Fruit fly (Drosophila melanogaster) whole organism, prepupa: ENCODE results near the gene Hsc70-3.

Experiments used
- Blimp-1 ChIP-seq: fragments of 200-800 bp; sonication (Bioruptor generic); optimal IDR thresholded peaks from 3 replicates; lab custom pipeline; 2017; ENCODE audit warnings: missing biosample characterization, missing genetic modification characterization, mild to moderate bottlenecking, moderate library complexity, missing genetic modification reagents
- CG10631 ChIP-seq: fragments of 200-800 bp; sonication (Bioruptor generic); optimal IDR thresholded peaks from 2 replicates; lab custom pipeline; 2016; ENCODE audit warnings: missing biosample characterization, missing genetic modification characterization
- CG10669 ChIP-seq: fragments of 200-800 bp; sonication (Bioruptor generic); optimal IDR thresholded peaks from 3 replicates; lab custom pipeline; 2018; ENCODE audit warnings: missing biosample characterization, mild to moderate bottlenecking, missing genetic modification characterization, moderate library complexity
- CG11762 ChIP-seq: fragments of 200-800 bp; sonication (Bioruptor generic); optimal IDR thresholded peaks from 3 replicates; lab custom pipeline; 2016; ENCODE audit warnings: missing biosample characterization, missing genetic modification characterization; ENCODE audit not compliant: insufficient read depth
- CG15336 ChIP-seq: fragments of 200-800 bp; sonication (Bioruptor generic); IDR thresholded peaks from 2 replicates; pipeline ENCODE4 v1.3.6; 2022; ENCODE audit warnings: missing biosample characterization, missing genetic modification characterization
- CG1621 ChIP-seq: fragments of 200-800 bp; sonication (Bioruptor generic); optimal IDR thresholded peaks from 3 replicates; lab custom pipeline; 2018; ENCODE audit warnings: missing biosample characterization, mild to moderate bottlenecking, missing genetic modification characterization
- CG16779 ChIP-seq: fragments of 200-800 bp; sonication (Bioruptor generic); optimal IDR thresholded peaks from 3 replicates; lab custom pipeline; 2017; ENCODE audit warnings: missing biosample characterization, mild to moderate bottlenecking, missing genetic modification characterization
- CG3032 ChIP-seq: fragments of 200-800 bp; optimal IDR thresholded peaks from 2 replicates; lab custom pipeline; 2019; ENCODE audit warnings: missing biosample characterization, mild to moderate bottlenecking, missing genetic modification characterization, moderate library complexity
- CG31627 ChIP-seq: fragments of 200-800 bp; sonication (Bioruptor generic); optimal IDR thresholded peaks from 3 replicates; lab custom pipeline; 2016; ENCODE audit warnings: missing biosample characterization, missing genetic modification characterization
- CG32006 ChIP-seq: fragments of 200-800 bp; sonication (Bioruptor generic); optimal IDR thresholded peaks from 3 replicates; lab custom pipeline; 2017; ENCODE audit warnings: missing biosample characterization, mild to moderate bottlenecking, missing genetic modification characterization
- CG34406 ChIP-seq: fragments of 200-800 bp; sonication (Bioruptor generic); optimal IDR thresholded peaks from 3 replicates; lab custom pipeline; 2016; ENCODE audit warnings: missing biosample characterization, missing genetic modification characterization
- CG3919 ChIP-seq: fragments of 200-800 bp; sonication (Bioruptor generic); optimal IDR thresholded peaks from 3 replicates; lab custom pipeline; 2016; ENCODE audit warnings: missing biosample characterization, missing genetic modification characterization
- CG4318 ChIP-seq: fragments of 200-800 bp; sonication (Bioruptor generic); optimal IDR thresholded peaks from 3 replicates; lab custom pipeline; 2017; ENCODE audit warnings: missing biosample characterization, mild to moderate bottlenecking, missing genetic modification characterization
- CG6276 ChIP-seq: fragments of 200-800 bp; sonication (Bioruptor generic); optimal IDR thresholded peaks from 2 replicates; lab custom pipeline; 2017; ENCODE audit warnings: missing biosample characterization, mild to moderate bottlenecking, missing genetic modification characterization
- CG6792 ChIP-seq: fragments of 200-800 bp; sonication (Bioruptor generic); optimal IDR thresholded peaks from 3 replicates; lab custom pipeline; 2016; ENCODE audit warnings: missing biosample characterization, missing genetic modification characterization
- CG6808 ChIP-seq: fragments of 200-800 bp; sonication (Bioruptor generic); optimal IDR thresholded peaks from 3 replicates; lab custom pipeline; 2017; ENCODE audit warnings: missing biosample characterization, missing genetic modification characterization, mild to moderate bottlenecking, moderate library complexity, missing genetic modification reagents
- CG6854 ChIP-seq: fragments of 200-800 bp; sonication (Bioruptor generic); optimal IDR thresholded peaks from 2 replicates; lab custom pipeline; 2017; ENCODE audit warnings: missing biosample characterization, mild to moderate bottlenecking, missing genetic modification characterization
- CG7368 ChIP-seq: fragments of 200-800 bp; sonication (Bioruptor generic); optimal IDR thresholded peaks from 3 replicates; lab custom pipeline; 2016; ENCODE audit warnings: missing biosample characterization, missing genetic modification characterization
- CG8119 ChIP-seq: fragments of 200-800 bp; sonication (Bioruptor generic); IDR thresholded peaks from 3 replicates; pipeline ENCODE4 v1.3.6; 2022; ENCODE audit warnings: missing biosample characterization, missing genetic modification characterization
- CG8319 ChIP-seq: fragments of 200-800 bp; sonication (Bioruptor generic); optimal IDR thresholded peaks from 3 replicates; lab custom pipeline; 2016; ENCODE audit warnings: missing biosample characterization, missing genetic modification characterization
- CG8632 ChIP-seq: fragments of 200-800 bp; sonication (Bioruptor generic); optimal IDR thresholded peaks from 3 replicates; lab custom pipeline; 2016; ENCODE audit warnings: missing biosample characterization, missing genetic modification characterization
- Eip75B ChIP-seq: fragments of 200-800 bp; sonication (Bioruptor generic); optimal IDR thresholded peaks from 3 replicates; lab custom pipeline; 2016; ENCODE audit warnings: missing biosample characterization, missing genetic modification characterization
- Eip78C ChIP-seq: fragments of 200-800 bp; sonication (Bioruptor generic); peaks from one replicate; lab custom pipeline; 2016; ENCODE audit warnings: missing biosample characterization, missing genetic modification characterization
- Eip93F ChIP-seq: fragments of 200-800 bp; sonication (Bioruptor generic); optimal IDR thresholded peaks from 2 replicates; lab custom pipeline; 2016; ENCODE audit warnings: missing biosample characterization, mild to moderate bottlenecking, missing genetic modification characterization
- Gug ChIP-seq: fragments of 200-800 bp; sonication (Bioruptor generic); IDR thresholded peaks from 2 replicates; pipeline ENCODE4 v1.3.6; 2022; ENCODE audit warnings: missing biosample characterization, missing genetic modification characterization
- Hr39 ChIP-seq: fragments of 200-800 bp; sonication (Bioruptor generic); optimal IDR thresholded peaks from 2 replicates; lab custom pipeline; 2016; ENCODE audit warnings: missing biosample characterization, missing genetic modification characterization
- Hr4 ChIP-seq: fragments of 200-800 bp; sonication (Bioruptor generic); optimal IDR thresholded peaks from 3 replicates; lab custom pipeline; 2016; ENCODE audit warnings: missing biosample characterization, missing genetic modification characterization
- Met ChIP-seq: fragments of 200-800 bp; sonication (Bioruptor generic); optimal IDR thresholded peaks from 3 replicates; lab custom pipeline; 2016; ENCODE audit warnings: missing biosample characterization, missing genetic modification characterization
- OdsH ChIP-seq: fragments of 200-800 bp; sonication (Bioruptor generic); optimal IDR thresholded peaks from 3 replicates; lab custom pipeline; 2016; ENCODE audit warnings: missing biosample characterization, missing genetic modification characterization
- Smox ChIP-seq: fragments of 200-800 bp; sonication (Bioruptor generic); optimal IDR thresholded peaks from 3 replicates; lab custom pipeline; 2016; ENCODE audit warnings: missing biosample characterization, missing genetic modification characterization
- Sox102F ChIP-seq: fragments of 200-800 bp; sonication (Bioruptor generic); optimal IDR thresholded peaks from 2 replicates; lab custom pipeline; 2016; ENCODE audit warnings: missing biosample characterization, mild to moderate bottlenecking, missing genetic modification characterization
- Sox15 ChIP-seq: fragments of 200-800 bp; sonication (Bioruptor generic); optimal IDR thresholded peaks from 3 replicates; lab custom pipeline; 2016; ENCODE audit warnings: missing biosample characterization, missing genetic modification characterization
- achi ChIP-seq: fragments of 200-800 bp; sonication (Bioruptor generic); optimal IDR thresholded peaks from 3 replicates; lab custom pipeline; 2016; ENCODE audit warnings: missing biosample characterization, missing genetic modification characterization
- cyc ChIP-seq: fragments of 200-800 bp; sonication (Bioruptor generic); optimal IDR thresholded peaks from 3 replicates; lab custom pipeline; 2016; ENCODE audit warnings: missing biosample characterization, missing genetic modification characterization
- dac ChIP-seq: fragments of 200-800 bp; sonication (Bioruptor generic); optimal IDR thresholded peaks from 2 replicates; lab custom pipeline; 2017; ENCODE audit warnings: missing biosample characterization, mild to moderate bottlenecking, missing genetic modification characterization
- dsx ChIP-seq: fragments of 200-800 bp; optimal IDR thresholded peaks from 3 replicates; lab custom pipeline; 2019; ENCODE audit warnings: missing biosample characterization, mild to moderate bottlenecking, missing genetic modification characterization, moderate library complexity; ENCODE audit not compliant: poor library complexity, severe bottlenecking
- eg ChIP-seq: fragments of 200-800 bp; sonication (Bioruptor generic); IDR thresholded peaks from 3 replicates; pipeline ENCODE4 v1.3.6; 2022; ENCODE audit warnings: missing biosample characterization, missing genetic modification characterization
- esn ChIP-seq: fragments of 200-800 bp; sonication (Bioruptor generic); optimal IDR thresholded peaks from 2 replicates; lab custom pipeline; 2016; ENCODE audit warnings: missing biosample characterization, mild to moderate bottlenecking, missing genetic modification characterization, moderate library complexity
- fd59A ChIP-seq: fragments of 200-800 bp; sonication (Bioruptor generic); optimal IDR thresholded peaks from 2 replicates; lab custom pipeline; 2017; ENCODE audit warnings: missing biosample characterization, mild to moderate bottlenecking, missing genetic modification characterization, missing genetic modification reagents
- fd85E ChIP-seq: fragments of 200-800 bp; sonication (Bioruptor generic); optimal IDR thresholded peaks from 3 replicates; lab custom pipeline; 2016; ENCODE audit warnings: missing biosample characterization, missing genetic modification characterization
- fkh ChIP-seq: fragments of 200-800 bp; sonication (Bioruptor generic); optimal IDR thresholded peaks from 3 replicates; lab custom pipeline; 2017; ENCODE audit warnings: missing biosample characterization, mild to moderate bottlenecking, missing genetic modification characterization, moderate library complexity
- lz ChIP-seq: fragments of 200-800 bp; sonication (Bioruptor generic); optimal IDR thresholded peaks from 3 replicates; lab custom pipeline; 2016; ENCODE audit warnings: missing biosample characterization, missing genetic modification characterization
- net ChIP-seq: fragments of 200-800 bp; sonication (Bioruptor generic); optimal IDR thresholded peaks from 3 replicates; lab custom pipeline; 2016; ENCODE audit warnings: missing biosample characterization, missing genetic modification characterization
- pdm3 ChIP-seq: fragments of 200-800 bp; sonication (Bioruptor generic); optimal IDR thresholded peaks from 3 replicates; lab custom pipeline; 2016; ENCODE audit warnings: missing biosample characterization, missing genetic modification characterization
- svp ChIP-seq: fragments of 200-800 bp; sonication (Bioruptor generic); peaks from one replicate; lab custom pipeline; 2016; ENCODE audit warnings: missing biosample characterization, missing genetic modification characterization
- topi ChIP-seq: fragments of 200-800 bp; sonication (Bioruptor generic); optimal IDR thresholded peaks from 3 replicates; lab custom pipeline; 2016; ENCODE audit warnings: missing biosample characterization, missing genetic modification characterization

Hsc70-3 gene

DNA sequence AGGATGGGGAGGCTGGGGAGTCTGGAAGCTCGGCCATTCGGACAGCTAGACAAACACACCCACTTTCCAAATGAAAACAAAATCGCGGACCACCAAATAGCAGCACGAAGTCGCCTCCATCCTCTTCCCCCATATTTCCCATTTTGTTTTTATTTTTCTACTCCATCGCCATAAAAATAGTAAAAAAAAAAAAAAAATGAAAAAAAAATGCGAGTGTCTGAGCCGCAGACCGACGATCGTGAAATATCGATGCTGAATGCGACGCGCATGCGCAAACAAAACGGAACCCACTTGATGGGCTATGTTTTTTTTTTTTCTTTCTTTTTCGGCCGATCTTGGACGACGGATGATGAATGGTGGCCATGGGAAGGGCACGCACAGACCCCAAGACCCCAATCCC lies 21.9 kb downstream of the Hsc70-3 start (continued):
- TF ChIP-seq Eip75B (GFP tag; lab: Kevin White, UChicago) (no peak), achi (GFP tag; lab: Kevin White, UChicago) (no peak), CG3919 (no peak), Sox102F (GFP tag; lab: Kevin White, UChicago) (no peak), CG6808 (GFP tag; lab: Kevin White, UChicago) (peak; percentile 63), CG34406 (no peak), OdsH (no peak), CG32006 (GFP tag; lab: Kevin White, UChicago) (peak; percentile 4), fkh (GFP tag; lab: Kevin White, UChicago) (no peak), CG10631 (GFP tag; lab: Kevin White, UChicago) (no peak), Hr39 (GFP tag; lab: Kevin White, UChicago) (no peak), CG8119 (GFP tag; lab: Robert Waterston, UW) (peak; percentile 65), CG31627 (GFP tag; lab: Kevin White, UChicago) (no peak), CG6854 (GFP tag; lab: Kevin White, UChicago) (no peak), CG15336 (GFP tag; lab: Robert Waterston, UW) (peak; percentile 53), Hr4 (GFP tag; lab: Kevin White, UChicago) (peak; percentile 5), CG3032 (tag; lab: Kevin White, UChicago) (no peak), CG4318 (GFP tag; lab: Kevin White, UChicago) (no peak), Eip78C (GFP tag; lab: Kevin White, UChicago) (peak; percentile 11), cyc (GFP tag; lab: Kevin White, UChicago) (no peak), Gug (GFP tag; lab: Robert Waterston, UW) (no peak)

DNA sequence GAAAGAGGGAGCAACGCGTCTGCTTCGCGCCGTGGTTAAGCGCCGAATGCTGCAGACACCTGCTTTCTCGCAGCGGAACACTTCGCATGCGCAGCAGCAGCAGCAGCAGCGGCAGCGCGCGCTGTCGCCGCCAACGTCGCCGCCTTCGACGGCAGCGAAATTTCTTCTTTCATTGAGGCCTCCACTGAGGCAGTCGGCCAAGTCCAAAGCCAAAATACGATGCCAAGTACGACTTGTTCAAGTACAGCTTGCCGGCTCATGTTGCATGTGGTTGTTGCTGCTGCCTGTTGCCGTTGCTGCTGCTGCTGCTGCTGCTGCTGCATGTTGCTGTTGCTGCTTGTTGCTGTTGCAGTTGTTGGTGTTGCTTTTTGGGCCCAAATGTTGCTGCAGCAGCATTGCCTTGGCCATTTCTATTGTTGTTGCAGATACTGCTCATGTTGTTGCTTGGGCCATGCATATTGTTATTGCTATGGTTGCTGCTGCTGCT lies 28.1 kb downstream of the Hsc70-3 start, which contains the start of gene dy:
dy (minus strand) TSS at position 51 of the 487 bp plus-strand sequence.
- TF ChIP-seq CG8632 (GFP tag; lab: Kevin White, UChicago) (no peak), CG3919 (peak; percentile 51), Eip93F (GFP tag; lab: Kevin White, UChicago) (no peak), Eip78C (GFP tag; lab: Kevin White, UChicago) (peak; percentile 34)

DNA sequence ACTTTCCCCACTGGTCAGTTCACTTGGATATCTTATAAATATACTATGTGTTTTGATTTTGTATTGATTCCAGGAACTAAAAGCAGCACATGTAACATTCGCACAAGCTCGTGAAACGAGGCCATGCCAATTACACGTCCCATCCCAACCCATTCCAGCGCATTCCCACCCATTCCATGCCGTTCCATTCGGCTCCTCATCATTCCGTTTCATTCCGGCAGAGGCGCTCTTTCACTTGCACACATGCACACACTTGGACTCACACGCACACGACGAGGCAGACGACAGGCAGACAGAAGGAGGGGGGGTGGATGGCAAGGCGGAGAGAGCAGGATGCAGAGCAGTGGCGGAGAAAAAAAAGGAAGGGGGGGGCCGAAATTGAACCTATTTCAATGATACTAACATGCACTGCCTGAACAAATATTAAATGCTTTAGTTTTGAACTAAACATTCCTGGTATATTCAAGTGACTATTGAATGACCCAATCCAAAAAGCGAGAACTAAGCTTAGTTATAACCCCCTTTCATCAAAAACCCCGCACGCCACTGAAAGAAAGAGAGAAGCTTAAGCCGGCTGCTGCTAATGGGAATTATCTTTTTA lies 30.8 kb downstream of the Hsc70-3 start:
- TF ChIP-seq CG1621 (tag; lab: Kevin White, UChicago) (peak; percentile 95), CG6276 (GFP tag; lab: Kevin White, UChicago) (peak; percentile 89), CG3919 (peak; percentile 96), topi (GFP tag; lab: Kevin White, UChicago) (peak; percentile 96), CG10669 (GFP tag; lab: Kevin White, UChicago) (peak; percentile 93), CG32006 (GFP tag; lab: Kevin White, UChicago) (peak; percentile 95), Hr4 (GFP tag; lab: Kevin White, UChicago) (peak; percentile 88), lz (GFP tag; lab: Kevin White, UChicago) (peak; percentile 95), svp (GFP tag; lab: Kevin White, UChicago) (peak; percentile 96), CG8632 (GFP tag; lab: Kevin White, UChicago) (peak; percentile 93), net (GFP tag; lab: Kevin White, UChicago) (peak; percentile 91), CG7368 (GFP tag; lab: Kevin White, UChicago) (peak; percentile 95), CG11762 (peak; percentile 90), CG16779 (peak; percentile 90), fd85E (GFP tag; lab: Kevin White, UChicago) (peak; percentile 87), Smox (GFP tag; lab: Kevin White, UChicago) (peak; percentile 95), pdm3 (GFP tag; lab: Kevin White, UChicago) (peak; percentile 93), CG8319 (peak; percentile 93), eg (peak; percentile 92), dac (GFP tag; lab: Kevin White, UChicago) (peak; percentile 92), achi (GFP tag; lab: Kevin White, UChicago) (peak; percentile 94), CG6792 (GFP tag; lab: Kevin White, UChicago) (peak; percentile 97), Blimp-1 (GFP tag; lab: Kevin White, UChicago) (peak; percentile 90), esn (peak; percentile 96), dsx (peak; percentile 92), CG6808 (GFP tag; lab: Kevin White, UChicago) (peak; percentile 96), CG8119 (GFP tag; lab: Robert Waterston, UW) (peak; percentile 95), Eip75B (GFP tag; lab: Kevin White, UChicago) (peak; percentile 94), fd59A (GFP tag; lab: Kevin White, UChicago) (peak; percentile 95), Met (GFP tag; lab: Kevin White, UChicago) (peak; percentile 96), Sox15 (GFP tag; lab: Kevin White, UChicago) (peak; percentile 93), Sox102F (GFP tag; lab: Kevin White, UChicago) (peak; percentile 95)
